Fruit fly (Drosophila melanogaster) whole organism, embryonic: ENCODE measurements around the gene neur.

ENCODE experiments used
- Abd-B ChIP-seq: fragments of 200-800 bp; sonication (Bioruptor generic); optimal IDR thresholded peaks from 2 replicates; lab custom pipeline; 2018; ENCODE audit warnings: missing biosample characterization, mild to moderate bottlenecking, missing genetic modification characterization, moderate library complexity
- Aef1 ChIP-seq: fragments of 200-800 bp; sonication (Bioruptor generic); IDR thresholded peaks from 3 replicates; pipeline ENCODE4 v1.3.6; 2022; ENCODE audit warnings: missing biosample characterization, missing genetic modification characterization
- Atf-2 ChIP-seq: fragments of 200-800 bp; sonication (Bioruptor generic); optimal IDR thresholded peaks from 2 replicates; lab custom pipeline; 2016; ENCODE audit warnings: missing biosample characterization, missing genetic modification characterization
- CG10431 ChIP-seq: fragments of 200-800 bp; sonication (Bioruptor generic); optimal IDR thresholded peaks from 3 replicates; lab custom pipeline; 2018; ENCODE audit warnings: missing biosample characterization, mild to moderate bottlenecking, missing genetic modification characterization
- CG11560 ChIP-seq: fragments of 200-800 bp; sonication (Bioruptor generic); IDR thresholded peaks from 3 replicates; pipeline ENCODE4 v1.3.6; 2022; ENCODE audit warnings: missing biosample characterization, missing genetic modification characterization
- CG12071 ChIP-seq: fragments of 200-800 bp; sonication (Bioruptor generic); optimal IDR thresholded peaks from 3 replicates; lab custom pipeline; 2018; ENCODE audit warnings: missing biosample characterization, mild to moderate bottlenecking, missing genetic modification characterization
- CG12219 ChIP-seq: fragments of 200-800 bp; sonication (Bioruptor generic); optimal IDR thresholded peaks from 3 replicates; lab custom pipeline; 2018; ENCODE audit warnings: missing biosample characterization, mild to moderate bottlenecking, missing genetic modification characterization
- CG12299 ChIP-seq: fragments of 200-800 bp; sonication (Bioruptor generic); optimal IDR thresholded peaks from 2 replicates; lab custom pipeline; 2018; ENCODE audit warnings: missing biosample characterization, mild to moderate bottlenecking, missing genetic modification characterization
- CG1647 ChIP-seq: fragments of 200-800 bp; sonication (Bioruptor generic); optimal IDR thresholded peaks from 3 replicates; lab custom pipeline; 2016; ENCODE audit warnings: missing biosample characterization, missing genetic modification characterization
- CG16779 ChIP-seq: fragments of 200-800 bp; sonication (Bioruptor generic); IDR thresholded peaks from 2 replicates; pipeline ENCODE4 v1.3.6; 2022; ENCODE audit warnings: missing biosample characterization, missing genetic modification characterization
- CG18599 ChIP-seq: fragments of 200-800 bp; sonication (Bioruptor generic); optimal IDR thresholded peaks from 3 replicates; lab custom pipeline; 2017; ENCODE audit warnings: missing biosample characterization, missing genetic modification characterization, mild to moderate bottlenecking, moderate library complexity, missing genetic modification reagents
- CG2129 ChIP-seq: fragments of 200-800 bp; sonication (Bioruptor generic); IDR thresholded peaks from 2 replicates; pipeline ENCODE4 v1.3.6; 2022; ENCODE audit warnings: missing biosample characterization, missing genetic modification characterization; ENCODE audit not compliant: partially characterized antibody
- CG31388 ChIP-seq: fragments of 200-800 bp; sonication (Bioruptor generic); optimal IDR thresholded peaks from 2 replicates; lab custom pipeline; 2016; ENCODE audit warnings: missing biosample characterization, missing genetic modification characterization
- CG31441 ChIP-seq: fragments of 200-800 bp; sonication (Bioruptor generic); IDR thresholded peaks from 2 replicates; pipeline ENCODE4 v1.3.6; 2022; ENCODE audit warnings: missing biosample characterization, missing genetic modification characterization
- CG32772 ChIP-seq: fragments of 200-800 bp; sonication (Bioruptor generic); IDR thresholded peaks from 2 replicates; pipeline ENCODE4 v1.3.6; 2022; ENCODE audit warnings: missing biosample characterization, missing genetic modification characterization
- CG34376 ChIP-seq: fragments of 200-800 bp; sonication (Bioruptor generic); optimal IDR thresholded peaks from 2 replicates; lab custom pipeline; 2018; ENCODE audit warnings: missing biosample characterization, mild to moderate bottlenecking, missing genetic modification characterization
- CG3838 ChIP-seq: fragments of 200-800 bp; sonication (Bioruptor generic); optimal IDR thresholded peaks from 3 replicates; lab custom pipeline; 2016; ENCODE audit warnings: missing biosample characterization, missing genetic modification characterization
- CG9727 ChIP-seq: fragments of 200-800 bp; sonication (Bioruptor generic); optimal IDR thresholded peaks from 3 replicates; lab custom pipeline; 2017; ENCODE audit warnings: missing biosample characterization, mild to moderate bottlenecking, missing genetic modification characterization
- CG9797 ChIP-seq: fragments of 200-800 bp; sonication (Bioruptor generic); optimal IDR thresholded peaks from 3 replicates; lab custom pipeline; 2018; ENCODE audit warnings: missing biosample characterization, mild to moderate bottlenecking, missing genetic modification characterization
- CG9876 ChIP-seq: fragments of 200-800 bp; sonication (Bioruptor generic); optimal IDR thresholded peaks from 2 replicates; lab custom pipeline; 2016; ENCODE audit warnings: missing biosample characterization, missing genetic modification characterization
- Dad ChIP-seq: fragments of 200-800 bp; sonication (Bioruptor generic); optimal IDR thresholded peaks from 3 replicates; lab custom pipeline; 2016; ENCODE audit warnings: missing biosample characterization, missing genetic modification characterization
- Dek ChIP-seq: fragments of 200-800 bp; sonication (Bioruptor generic); optimal IDR thresholded peaks from 3 replicates; lab custom pipeline; 2019; ENCODE audit warnings: missing biosample characterization, mild to moderate bottlenecking, missing genetic modification characterization, moderate library complexity
- Dip3 ChIP-seq: fragments of 200-800 bp; sonication (Bioruptor generic); optimal IDR thresholded peaks from 3 replicates; lab custom pipeline; 2016; ENCODE audit warnings: missing biosample characterization, missing genetic modification characterization
- Opbp ChIP-seq: fragments of 200-800 bp; sonication (Bioruptor generic); IDR thresholded peaks from 3 replicates; pipeline ENCODE4 v1.3.6; 2022; ENCODE audit warnings: missing biosample characterization, missing genetic modification characterization; ENCODE audit not compliant: partially characterized antibody
- Scr ChIP-seq: fragments of 200-800 bp; sonication (Bioruptor generic); IDR thresholded peaks from 2 replicates; pipeline ENCODE4 v1.3.6; 2022; ENCODE audit warnings: missing biosample characterization, missing genetic modification characterization; ENCODE audit not compliant: partially characterized antibody
- Vsx1 ChIP-seq: fragments of 200-800 bp; sonication (Bioruptor generic); optimal IDR thresholded peaks from 2 replicates; lab custom pipeline; 2017; ENCODE audit warnings: missing biosample characterization, mild to moderate bottlenecking, missing genetic modification characterization, missing genetic modification reagents
- Xbp1 ChIP-seq: fragments of 200-800 bp; sonication (Bioruptor generic); optimal IDR thresholded peaks from 3 replicates; lab custom pipeline; 2016; ENCODE audit warnings: missing biosample characterization, mild to moderate bottlenecking, missing genetic modification characterization
- ac ChIP-seq: fragments of 200-800 bp; sonication (Bioruptor generic); optimal IDR thresholded peaks from 3 replicates; lab custom pipeline; 2017; ENCODE audit warnings: missing biosample characterization, mild to moderate bottlenecking, missing genetic modification characterization
- amos ChIP-seq: fragments of 200-800 bp; sonication (Bioruptor generic); IDR thresholded peaks from 2 replicates; pipeline ENCODE4 v1.3.6; 2022; ENCODE audit warnings: missing biosample characterization, missing genetic modification characterization; ENCODE audit not compliant: partially characterized antibody
- ash1 ChIP-seq: fragments of 200-800 bp; sonication (Bioruptor generic); optimal IDR thresholded peaks from 2 replicates; lab custom pipeline; 2018; ENCODE audit warnings: missing biosample characterization, mild to moderate bottlenecking, missing genetic modification characterization
- chinmo ChIP-seq: fragments of 200-800 bp; sonication (Bioruptor generic); IDR thresholded peaks from 4 replicates; pipeline ENCODE4 v1.3.6; 2022; ENCODE audit warnings: missing biosample characterization, missing genetic modification characterization; ENCODE audit not compliant: partially characterized antibody
- ci ChIP-seq: fragments of 200-800 bp; sonication (Bioruptor generic); IDR thresholded peaks from 3 replicates; pipeline ENCODE4 v1.3.6; 2022; ENCODE audit warnings: missing biosample characterization, missing genetic modification characterization
- corto ChIP-seq: fragments of 200-800 bp; sonication (Bioruptor generic); optimal IDR thresholded peaks from 2 replicates; lab custom pipeline; 2016; ENCODE audit warnings: missing biosample characterization, mild to moderate bottlenecking, missing genetic modification characterization, moderate library complexity
- crc ChIP-seq: fragments of 200-800 bp; sonication (Bioruptor generic); optimal IDR thresholded peaks from 2 replicates; lab custom pipeline; 2016; ENCODE audit warnings: missing biosample characterization, missing genetic modification characterization
- eve ChIP-seq, 2 experiments: fragments of >200 bp; optimal IDR thresholded peaks; 2 replicates each; lab custom pipeline; 2017; ENCODE audit warnings: missing biosample characterization in 2 of 2, missing genetic modification characterization in 2 of 2
- gcm ChIP-seq: fragments of 200-800 bp; sonication (Bioruptor generic); optimal IDR thresholded peaks from 2 replicates; lab custom pipeline; 2019; ENCODE audit warnings: missing biosample characterization, mild to moderate bottlenecking, missing genetic modification characterization, moderate library complexity
- gem ChIP-seq: fragments of 200-800 bp; sonication (Bioruptor generic); optimal IDR thresholded peaks from 2 replicates; lab custom pipeline; 2019; ENCODE audit warnings: missing biosample characterization, mild to moderate bottlenecking, missing genetic modification characterization, moderate library complexity
- gfzf ChIP-seq: fragments of 200-800 bp; sonication (Bioruptor generic); optimal IDR thresholded peaks from 2 replicates; lab custom pipeline; 2016; ENCODE audit warnings: missing biosample characterization, mild to moderate bottlenecking, missing genetic modification characterization, moderate library complexity
- gro ChIP-seq: fragments of 200-800 bp; sonication (Bioruptor generic); optimal IDR thresholded peaks from 2 replicates; lab custom pipeline; 2016; ENCODE audit warnings: missing biosample characterization, missing genetic modification characterization
- inv ChIP-seq: fragments of 200-800 bp; sonication (Bioruptor generic); IDR thresholded peaks from 2 replicates; pipeline ENCODE4 v1.3.6; 2022; ENCODE audit warnings: missing biosample characterization, missing genetic modification characterization; ENCODE audit not compliant: partially characterized antibody
- jigr1 ChIP-seq: fragments of 200-800 bp; sonication (Bioruptor generic); IDR thresholded peaks from 3 replicates; pipeline ENCODE4 v1.3.6; 2022; ENCODE audit warnings: missing biosample characterization, missing genetic modification characterization
- kni ChIP-seq: fragments of 200-800 bp; sonication (Bioruptor generic); optimal IDR thresholded peaks from 3 replicates; lab custom pipeline; 2017; ENCODE audit warnings: mild to moderate bottlenecking, missing biosample characterization, missing genetic modification reagents, missing genetic modification characterization
- lola ChIP-seq, 3 experiments: fragments of >200 bp in 2 of 3; fragments of 200-800 bp in 1 of 3; sonication (Bioruptor generic) in 1 of 3; optimal IDR thresholded peaks; 2 replicates each; lab custom pipeline; 2017 to 2019; ENCODE audit warnings: missing biosample characterization in 3 of 3, missing genetic modification characterization in 3 of 3, mild to moderate bottlenecking in 1 of 3, moderate library complexity in 1 of 3
- mam ChIP-seq: fragments of 200-800 bp; sonication (Bioruptor generic); optimal IDR thresholded peaks from 3 replicates; lab custom pipeline; 2016; ENCODE audit warnings: missing biosample characterization, missing genetic modification characterization
- oc ChIP-seq: fragments of 200-800 bp; sonication (Bioruptor generic); optimal IDR thresholded peaks from 2 replicates; lab custom pipeline; 2018; ENCODE audit warnings: missing biosample characterization, mild to moderate bottlenecking, missing genetic modification characterization, moderate library complexity
- pzg ChIP-seq: fragments of 200-800 bp; sonication (Bioruptor generic); optimal IDR thresholded peaks from 3 replicates; lab custom pipeline; 2018; ENCODE audit warnings: missing biosample characterization, mild to moderate bottlenecking, missing genetic modification characterization, moderate library complexity
- ranshi ChIP-seq: fragments of 200-800 bp; sonication (Bioruptor generic); IDR thresholded peaks from 2 replicates; pipeline ENCODE4 v1.3.6; 2022; ENCODE audit warnings: missing biosample characterization, missing genetic modification characterization
- sens-2 ChIP-seq: fragments of 200-800 bp; sonication (Bioruptor generic); IDR thresholded peaks from 2 replicates; pipeline ENCODE4 v1.3.6; 2022; ENCODE audit warnings: missing biosample characterization, missing genetic modification characterization

neur gene

DNA sequence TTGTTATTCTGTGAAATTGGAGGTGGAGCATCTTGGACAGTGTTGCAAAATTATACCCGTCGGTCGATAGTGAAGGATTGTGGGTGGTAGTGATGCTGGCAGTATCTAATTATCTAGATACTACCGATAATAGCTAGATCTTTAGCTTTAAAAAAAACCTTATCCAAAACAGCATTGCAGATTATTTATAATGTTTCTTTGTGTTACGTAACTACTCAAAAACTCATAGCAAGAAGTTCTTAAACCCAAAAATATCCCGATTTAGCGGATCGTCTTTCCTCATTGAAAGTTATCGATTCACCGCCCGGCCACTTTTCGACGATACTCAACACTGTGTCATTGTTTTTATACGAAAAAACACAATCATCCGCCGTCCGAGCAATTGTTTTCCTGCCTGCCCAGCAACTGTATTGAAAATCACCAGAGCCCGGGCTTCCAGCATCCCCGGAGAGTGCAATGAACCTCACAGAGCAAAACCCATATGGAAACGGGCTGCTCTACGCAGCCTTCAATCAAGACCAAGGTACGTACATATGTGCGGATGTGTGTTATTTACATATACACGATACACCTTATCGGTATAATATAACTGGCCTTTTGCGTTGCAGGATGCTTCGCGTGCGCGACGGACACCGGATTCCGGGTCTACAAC lies 46.2 kb downstream of the neur start, which contains the start of gene CG11975 (continued):
- TF ChIP-seq pzg (GFP tag; lab: Kevin White, UChicago): peak; percentile 78
- TF ChIP-seq ranshi (GFP tag; lab: Robert Waterston, UW): 0 out of 2 replicates have a peak, but pooled peaks have one; percentile 53
- TF ChIP-seq CG9727 (GFP tag; lab: Kevin White, UChicago): peak; percentile 60
- TF ChIP-seq Aef1: peak; percentile 48; the same call in 2 of the 3 replicates
- TF ChIP-seq mam (GFP tag; lab: Kevin White, UChicago): peak; percentile 90
- TF ChIP-seq CG11560 (tag; lab: Robert Waterston, UW): no peak; the same call in 2 of the 3 replicates
- TF ChIP-seq Opbp: peak; percentile 55; the same call in 2 of the 3 replicates
- peak; percentile 14 for TF ChIP-seq CG31388 (GFP tag; lab: Kevin White, UChicago)
- no peak for TF ChIP-seq gem
- TF ChIP-seq eve (GFP tag; optimal IDR thresholded peaks at IDR 0.05; lab: Kevin White, UChicago): peak in 1 of 2 experiments; percentile 45
- peak; percentile 60 for TF ChIP-seq crc
- peak; percentile 48 for TF ChIP-seq kni
- no peak for TF ChIP-seq ac
- peak; percentile 79 for TF ChIP-seq Scr
- TF ChIP-seq inv (GFP tag; lab: Robert Waterston, UW): peak; percentile 63
- TF ChIP-seq ash1 (GFP tag; lab: Kevin White, UChicago): no peak
- no peak for TF ChIP-seq CG31441 (GFP tag; lab: Robert Waterston, UW)
- TF ChIP-seq CG18599 (GFP tag; lab: Kevin White, UChicago): peak; percentile 80
- TF ChIP-seq amos (GFP tag; lab: Robert Waterston, UW): peak; percentile 64
- TF ChIP-seq Atf-2: peak; percentile 70
- TF ChIP-seq CG12219 (GFP tag; lab: Kevin White, UChicago): no peak
- peak in 1 of 3 experiments; percentile 56 for TF ChIP-seq lola (GFP tag; optimal IDR thresholded peaks at IDR 0.05; lab: Kevin White, UChicago)
- no peak for TF ChIP-seq CG16779
- no peak for TF ChIP-seq corto (GFP tag; lab: Kevin White, UChicago)
- peak; percentile 78 for TF ChIP-seq Xbp1 (GFP tag; lab: Kevin White, UChicago)
- no peak for TF ChIP-seq chinmo (GFP tag; lab: Robert Waterston, UW)
- TF ChIP-seq Vsx1 (GFP tag; lab: Kevin White, UChicago): no peak
- TF ChIP-seq CG9797 (GFP tag; lab: Kevin White, UChicago): peak; percentile 24
- TF ChIP-seq ci (GFP tag; lab: Robert Waterston, UW): peak; percentile 29; the same call in 1 of the 3 replicates
- no peak for TF ChIP-seq oc (tag; lab: Kevin White, UChicago)
- TF ChIP-seq gcm: no peak
- TF ChIP-seq CG1647 (GFP tag; lab: Kevin White, UChicago): peak; percentile 65
- peak; percentile 48; the same call in 1 of the 2 replicates for TF ChIP-seq sens-2 (GFP tag; lab: Robert Waterston, UW)
- TF ChIP-seq CG2129: peak; percentile 50; the same call in 1 of the 2 replicates
- TF ChIP-seq CG9876 (GFP tag; lab: Kevin White, UChicago): peak; percentile 75
- TF ChIP-seq jigr1: no peak
- peak; percentile 79 for TF ChIP-seq CG34376
- no peak for TF ChIP-seq CG10431
- TF ChIP-seq Abd-B: no peak
- peak; percentile 86 for TF ChIP-seq gro (GFP tag; lab: Kevin White, UChicago)
- TF ChIP-seq CG12299 (tag; lab: Kevin White, UChicago): peak; percentile 49
- TF ChIP-seq Dek (tag; lab: Kevin White, UChicago): peak; percentile 57
- TF ChIP-seq CG3838: no peak
- peak; percentile 35 for TF ChIP-seq gfzf (GFP tag; lab: Kevin White, UChicago)
- TF ChIP-seq Dad (GFP tag; lab: Kevin White, UChicago): peak; percentile 70
- TF ChIP-seq CG32772: peak; percentile 71
- TF ChIP-seq CG12071 (GFP tag; lab: Kevin White, UChicago): no peak
- TF ChIP-seq Dip3: peak; percentile 82
